Worm (Caenorhabditis elegans): ENCODE data around the gene C32D5.4.
A peak's percentile ranks its signal among the peaks of the same experiment; 100 is the strongest.

The C32D5.4 gene

ce11 chrII:6358905-6359304 lies 36.0 kb upstream of the C32D5.4 start, which contains the start of gene C32D5.12 (continued):
- TF ChIP-seq attf-3 (GFP tag; conservative IDR thresholded peaks at IDR 0.05): no peak

- TF ChIP-seq snpc-1.3 (tag; optimal IDR thresholded peaks at IDR 0.05; ENCODE audit: insufficient read depth) (peak; percentile 28), F49E8.2 (tag; optimal IDR thresholded peaks at IDR 0.05; ENCODE audit: insufficient read depth) (peak; percentile 35), lin-54 (GFP tag; optimal IDR thresholded peaks at IDR 0.05) (peak; percentile 37), hsf-1 (GFP tag; IDR thresholded peaks at IDR 0.05) (0 out of 2 replicates have a peak, but pooled peaks have one; percentile 30), ceh-58 (GFP tag; IDR thresholded peaks at IDR 0.05) (0 out of 2 replicates have a peak, but pooled peaks have one; percentile 93), rec-8 (tag; optimal IDR thresholded peaks at IDR 0.05) (no peak), lin-40 (tag; optimal IDR thresholded peaks at IDR 0.05) (no peak), B0261.1 (tag; optimal IDR thresholded peaks at IDR 0.05) (peak; percentile 52), athp-1 (tag; optimal IDR thresholded peaks at IDR 0.05) (peak; percentile 50), gei-17 (GFP tag; optimal IDR thresholded peaks at IDR 0.05) (no peak), F23B12.7 (tag; optimal IDR thresholded peaks at IDR 0.05; ENCODE audit: insufficient read depth) (peak; percentile 54), snpc-3.4 (tag; optimal IDR thresholded peaks at IDR 0.05) (peak; percentile 37), lin-26 (GFP tag; IDR thresholded peaks at IDR 0.05) (peak; percentile 66), let-526 (GFP tag; IDR thresholded peaks at IDR 0.05) (no peak), madf-6 (GFP tag; IDR thresholded peaks at IDR 0.05) (peak; percentile 49; the same call in 1 of the 2 replicates), Y53F4B.3 (GFP tag; IDR thresholded peaks at IDR 0.05) (no peak), snpc-1.1 (tag; optimal IDR thresholded peaks at IDR 0.05; ENCODE audit: insufficient read depth) (no peak), die-1 (tag; optimal IDR thresholded peaks at IDR 0.05) (peak; percentile 25), tbp1 (GFP tag; optimal IDR thresholded peaks at IDR 0.05) (peak; percentile 83), rpc-1 (optimal IDR thresholded peaks at IDR 0.05) (peak; percentile 56), rpc-1 (tag; optimal IDR thresholded peaks at IDR 0.05) (peak; percentile 78), mes-4 (tag; optimal IDR thresholded peaks at IDR 0.05) (no peak)
Measured at ce11 chrII:6358232-6358631, 35.4 kb upstream of the C32D5.4 start.

ce11 chrII:6355396-6356346 lies 32.8 kb upstream of the C32D5.4 start, which contains the start of gene C32D5.11:
C32D5.11 (minus strand) TSS chrII:6355446.
- TF ChIP-seq ceh-58 (GFP tag; IDR thresholded peaks at IDR 0.05) (no peak), nhr-90 (tag; optimal IDR thresholded peaks at IDR 0.05) (no peak), ceh-40 (GFP tag; IDR thresholded peaks at IDR 0.05) (no peak), zfh-2 (GFP tag; conservative IDR thresholded peaks at IDR 0.05) (peak; percentile 41; the same call in 1 of the 2 replicates), snpc-3.4 (tag; optimal IDR thresholded peaks at IDR 0.05) (no peak), unc-62 (GFP tag; optimal IDR thresholded peaks at IDR 0.05) (no peak), F57A8.1 (GFP tag; optimal IDR thresholded peaks at IDR 0.05) (no peak), F22D6.2 (tag; optimal IDR thresholded peaks at IDR 0.05) (no peak), tlf-1 (GFP tag; optimal IDR thresholded peaks at IDR 0.05) (peak; percentile 7), bed-2 (GFP tag; IDR thresholded peaks at IDR 0.05) (no peak), ztf-22 (GFP tag; optimal IDR thresholded peaks at IDR 0.05) (no peak), Y95B8A.8 (GFP tag; IDR thresholded peaks at IDR 0.05) (no peak), lin-54 (GFP tag; optimal IDR thresholded peaks at IDR 0.05) (peak; percentile 33), nhr-179 (tag; optimal IDR thresholded peaks at IDR 0.05) (no peak), nfya-2 (GFP tag; IDR thresholded peaks at IDR 0.05) (no peak), egl-44 (GFP tag; IDR thresholded peaks at IDR 0.05) (no peak), lin-40 (tag; optimal IDR thresholded peaks at IDR 0.05) (peak; percentile 55), ccch-3 (GFP tag; optimal IDR thresholded peaks at IDR 0.05) (no peak), F49E8.2 (tag; optimal IDR thresholded peaks at IDR 0.05; ENCODE audit: insufficient read depth) (no peak), madf-10 (tag; optimal IDR thresholded peaks at IDR 0.05) (no peak), F23B12.7 (tag; optimal IDR thresholded peaks at IDR 0.05; ENCODE audit: insufficient read depth) (peak; percentile 70), lir-1 (GFP tag; conservative IDR thresholded peaks at IDR 0.05) (no peak), nhr-120 (GFP tag; IDR thresholded peaks at IDR 0.05) (no peak), madf-6 (GFP tag; IDR thresholded peaks at IDR 0.05) (no peak), F55B11.4 (tag; optimal IDR thresholded peaks at IDR 0.05; ENCODE audit: borderline replicate concordance, insufficient read depth) (no peak), ekl-4 (GFP tag; IDR thresholded peaks at IDR 0.05) (no peak)

All from whole organism, young adult.